Worm (Caenorhabditis elegans) whole organism, young adult: ENCODE data around the gene lnkn-1.

ENCODE experiments used
- B0019.2 ChIP-seq: fragments of 200-800 bp; sonication (Bioruptor generic); conservative IDR thresholded peaks from 2 replicates; pipeline ENCODE4 v1.3.6; 2022; ENCODE audit warnings: missing genetic modification reagents, missing genetic modification characterization, missing compliant biosample characterization
- B0035.1 ChIP-seq: sonication (generic microtip); optimal IDR thresholded peaks from 2 replicates; lab custom pipeline; 2016; ENCODE audit warnings: missing genetic modification characterization, mild to moderate bottlenecking, missing compliant biosample characterization, missing genotype, missing genetic modification reagents
- D2030.7 ChIP-seq: fragments of 200-800 bp; sonication (Bioruptor generic); IDR thresholded peaks from 2 replicates; pipeline ENCODE4 v1.3.6; 2022; ENCODE audit warnings: missing genetic modification reagents, missing genetic modification characterization, missing compliant biosample characterization
- F10E7.11 ChIP-seq: sonication (generic microtip); optimal IDR thresholded peaks from 2 replicates; lab custom pipeline; 2017; ENCODE audit warnings: mild to moderate bottlenecking, missing genetic modification characterization, moderate library complexity, missing compliant biosample characterization
- F23B12.7 ChIP-seq: sonication (generic microtip); optimal IDR thresholded peaks from 2 replicates; lab custom pipeline; 2017; ENCODE audit warnings: missing genetic modification characterization, mild to moderate bottlenecking, missing compliant biosample characterization, antibody characterized with exemption, moderate library complexity; ENCODE audit not compliant: insufficient read depth
- F33H1.4 ChIP-seq: fragments of 200-800 bp; sonication (Bioruptor generic); IDR thresholded peaks from 2 replicates; pipeline ENCODE4 v1.3.6; 2022; ENCODE audit warnings: missing genetic modification reagents, missing genetic modification characterization, missing compliant biosample characterization
- F49E8.2 ChIP-seq: sonication (generic microtip); optimal IDR thresholded peaks from 3 replicates; lab custom pipeline; 2017; ENCODE audit warnings: missing genetic modification characterization, mild to moderate bottlenecking, missing compliant biosample characterization, antibody characterized with exemption, moderate library complexity; ENCODE audit not compliant: insufficient read depth
- F57A8.1 ChIP-seq: fragments of 200-800 bp; sonication (Bioruptor generic); optimal IDR thresholded peaks from 2 replicates; lab custom pipeline; 2018; ENCODE audit warnings: mild to moderate bottlenecking, missing genetic modification characterization, moderate library complexity, missing compliant biosample characterization
- F57C9.4 ChIP-seq: sonication (generic microtip); optimal IDR thresholded peaks from 2 replicates; lab custom pipeline; 2017; ENCODE audit warnings: mild to moderate bottlenecking, missing genetic modification characterization, missing compliant biosample characterization
- K11D2.4 ChIP-seq: fragments of 200-800 bp; sonication (Bioruptor generic); IDR thresholded peaks from 2 replicates; pipeline ENCODE4 v1.3.6; 2022; ENCODE audit warnings: missing genetic modification reagents, missing genetic modification characterization, missing compliant biosample characterization
- T07F8.4 ChIP-seq: sonication (generic microtip); optimal IDR thresholded peaks from 2 replicates; lab custom pipeline; 2016; ENCODE audit warnings: mild to moderate bottlenecking, missing genetic modification characterization, moderate library complexity, missing compliant biosample characterization
- Y95B8A.8 ChIP-seq: fragments of 200-800 bp; sonication (Bioruptor generic); IDR thresholded peaks from 2 replicates; pipeline ENCODE4 v1.3.6; 2022; ENCODE audit warnings: missing genetic modification reagents, missing genetic modification characterization, missing compliant biosample characterization
- akir-1 ChIP-seq: fragments of 200-800 bp; sonication (Bioruptor generic); optimal IDR thresholded peaks from 2 replicates; lab custom pipeline; 2018; ENCODE audit warnings: mild to moderate bottlenecking, missing genetic modification characterization, moderate library complexity, missing compliant biosample characterization
- aptf-2 ChIP-seq: fragments of 200-800 bp; sonication (Bioruptor generic); conservative IDR thresholded peaks from 2 replicates; pipeline ENCODE4 v1.3.6; 2022; ENCODE audit warnings: missing genetic modification reagents, missing genetic modification characterization, missing compliant biosample characterization
- aptf-3 ChIP-seq: fragments of 200-800 bp; sonication (Bioruptor generic); IDR thresholded peaks from 2 replicates; pipeline ENCODE4 v1.3.6; 2022; ENCODE audit warnings: missing genetic modification characterization, missing compliant biosample characterization
- atf-7 ChIP-seq: sonication (generic microtip); optimal IDR thresholded peaks from 2 replicates; lab custom pipeline; 2017; ENCODE audit warnings: mild to moderate bottlenecking, missing genetic modification characterization, missing compliant biosample characterization
- athp-1 ChIP-seq: sonication (generic microtip); optimal IDR thresholded peaks from 2 replicates; lab custom pipeline; 2017; ENCODE audit warnings: mild to moderate bottlenecking, missing genetic modification characterization, missing compliant biosample characterization
- bed-1 ChIP-seq: fragments of 200-800 bp; sonication (Bioruptor generic); IDR thresholded peaks from 2 replicates; pipeline ENCODE4 v1.3.6; 2022; ENCODE audit warnings: missing genetic modification reagents, missing genetic modification characterization, missing compliant biosample characterization
- cebp-2 ChIP-seq: fragments of 200-800 bp; sonication (Bioruptor generic); IDR thresholded peaks from 2 replicates; pipeline ENCODE4 v1.3.6; 2022; ENCODE audit warnings: missing genetic modification characterization, missing compliant biosample characterization
- ceh-40 ChIP-seq: fragments of 200-800 bp; sonication (Bioruptor generic); IDR thresholded peaks from 2 replicates; pipeline ENCODE4 v1.3.6; 2022; ENCODE audit warnings: missing genetic modification characterization, missing compliant biosample characterization
- ceh-58 ChIP-seq: fragments of 200-800 bp; sonication (Bioruptor generic); IDR thresholded peaks from 2 replicates; pipeline ENCODE4 v1.3.6; 2022; ENCODE audit warnings: missing genetic modification characterization, missing compliant biosample characterization
- chd-7 ChIP-seq: sonication (generic microtip); optimal IDR thresholded peaks from 2 replicates; lab custom pipeline; 2016; ENCODE audit warnings: mild to moderate bottlenecking, missing genetic modification characterization, moderate library complexity, missing compliant biosample characterization
- dpff-1 ChIP-seq: sonication (generic microtip); optimal IDR thresholded peaks from 2 replicates; lab custom pipeline; 2017; ENCODE audit warnings: mild to moderate bottlenecking, missing genetic modification characterization, missing compliant biosample characterization
- egl-44 ChIP-seq: fragments of 200-800 bp; sonication (Bioruptor generic); IDR thresholded peaks from 2 replicates; pipeline ENCODE4 v1.3.6; 2022; ENCODE audit warnings: missing genetic modification reagents, missing genetic modification characterization, missing compliant biosample characterization
- egrh-3 ChIP-seq: fragments of 200-800 bp; sonication (Bioruptor generic); IDR thresholded peaks from 2 replicates; pipeline ENCODE4 v1.3.6; 2022; ENCODE audit warnings: missing genetic modification reagents, missing genetic modification characterization, missing compliant biosample characterization
- ets-4 ChIP-seq: fragments of 200-800 bp; sonication (Bioruptor generic); optimal IDR thresholded peaks from 2 replicates; lab custom pipeline; 2018; ENCODE audit warnings: mild to moderate bottlenecking, missing genetic modification characterization, missing compliant biosample characterization
- him-1 ChIP-seq: sonication (generic microtip); optimal IDR thresholded peaks from 2 replicates; lab custom pipeline; 2016; ENCODE audit warnings: missing genotype, missing genetic modification reagents, missing genetic modification characterization, missing compliant biosample characterization
- hlh-12 ChIP-seq: sonication (generic microtip); optimal IDR thresholded peaks from 2 replicates; lab custom pipeline; 2016; ENCODE audit warnings: missing genetic modification characterization, missing compliant biosample characterization
- hlh-26 ChIP-seq: fragments of 200-800 bp; sonication (Bioruptor generic); conservative IDR thresholded peaks from 2 replicates; pipeline ENCODE4 v1.3.6; 2022; ENCODE audit warnings: missing genetic modification reagents, missing genetic modification characterization, missing compliant biosample characterization
- hmg-20 ChIP-seq: fragments of 200-800 bp; sonication (Bioruptor generic); IDR thresholded peaks from 2 replicates; pipeline ENCODE4 v1.3.6; 2022; ENCODE audit warnings: missing genetic modification reagents, missing genetic modification characterization, missing compliant biosample characterization
- hrde-1 ChIP-seq: sonication (generic microtip); optimal IDR thresholded peaks from 2 replicates; lab custom pipeline; 2016; ENCODE audit warnings: missing genetic modification characterization, mild to moderate bottlenecking, missing compliant biosample characterization, moderate library complexity, missing genotype, missing genetic modification reagents, borderline replicate concordance
- lin-40 ChIP-seq: sonication (generic microtip); optimal IDR thresholded peaks from 2 replicates; lab custom pipeline; 2016; ENCODE audit warnings: missing genetic modification characterization, mild to moderate bottlenecking, missing compliant biosample characterization, missing genotype, missing genetic modification reagents
- lir-1 ChIP-seq: fragments of 200-800 bp; sonication (Bioruptor generic); conservative IDR thresholded peaks from 2 replicates; pipeline ENCODE4 v1.3.6; 2022; ENCODE audit warnings: missing genetic modification reagents, missing genetic modification characterization, missing compliant biosample characterization
- mel-28 ChIP-seq: sonication (generic microtip); optimal IDR thresholded peaks from 2 replicates; lab custom pipeline; 2016; ENCODE audit warnings: borderline replicate concordance, mild to moderate bottlenecking, missing genetic modification characterization, missing compliant biosample characterization
- mxl-1 ChIP-seq: sonication (generic microtip); optimal IDR thresholded peaks from 2 replicates; lab custom pipeline; 2016; ENCODE audit warnings: missing genetic modification characterization, missing compliant biosample characterization
- nfya-1 ChIP-seq: sonication (generic microtip); optimal IDR thresholded peaks from 2 replicates; lab custom pipeline; 2017; ENCODE audit warnings: antibody characterized with exemption, missing compliant biosample characterization, missing genetic modification characterization, borderline replicate concordance; ENCODE audit not compliant: insufficient read depth
- nfyb-1 ChIP-seq: fragments of 200-800 bp; sonication (Bioruptor generic); IDR thresholded peaks from 2 replicates; pipeline ENCODE4 v1.3.6; 2022; ENCODE audit warnings: missing genetic modification reagents, missing genetic modification characterization, missing compliant biosample characterization
- nhr-179 ChIP-seq: sonication (generic microtip); optimal IDR thresholded peaks from 2 replicates; lab custom pipeline; 2016; ENCODE audit warnings: mild to moderate bottlenecking, missing genetic modification characterization, missing compliant biosample characterization
- nhr-90 ChIP-seq: sonication (generic microtip); optimal IDR thresholded peaks from 2 replicates; lab custom pipeline; 2016; ENCODE audit warnings: missing genotype, mild to moderate bottlenecking, missing genetic modification characterization, missing compliant biosample characterization
- pbrm-1 ChIP-seq: fragments of 200-800 bp; sonication (Bioruptor generic); IDR thresholded peaks from 2 replicates; pipeline ENCODE4 v1.3.6; 2022; ENCODE audit warnings: missing genetic modification reagents, missing genetic modification characterization, missing compliant biosample characterization
- repo-1 ChIP-seq: sonication (generic microtip); optimal IDR thresholded peaks from 2 replicates; lab custom pipeline; 2017; ENCODE audit warnings: mild to moderate bottlenecking, missing genetic modification characterization, missing compliant biosample characterization
- sdz-38 ChIP-seq: sonication (generic microtip); optimal IDR thresholded peaks from 2 replicates; lab custom pipeline; 2016; ENCODE audit warnings: missing genotype, missing genetic modification characterization, missing compliant biosample characterization
- snpc-1.3 ChIP-seq: sonication (generic microtip); optimal IDR thresholded peaks from 2 replicates; lab custom pipeline; 2017; ENCODE audit warnings: missing genetic modification characterization, mild to moderate bottlenecking, missing compliant biosample characterization, antibody characterized with exemption, moderate library complexity, missing genotype, missing genetic modification reagents; ENCODE audit not compliant: insufficient read depth
- snpc-3.4 ChIP-seq: sonication (generic microtip); optimal IDR thresholded peaks from 2 replicates; lab custom pipeline; 2017; ENCODE audit warnings: missing genetic modification characterization, mild to moderate bottlenecking, missing compliant biosample characterization, antibody characterized with exemption, moderate library complexity, missing genotype, missing genetic modification reagents
- somi-1 ChIP-seq: fragments of 200-800 bp; sonication (Bioruptor generic); optimal IDR thresholded peaks from 2 replicates; lab custom pipeline; 2018; ENCODE audit warnings: mild to moderate bottlenecking, missing genetic modification characterization, missing compliant biosample characterization
- sptf-2 ChIP-seq: fragments of 200-800 bp; sonication (Bioruptor generic); optimal IDR thresholded peaks from 2 replicates; lab custom pipeline; 2018; ENCODE audit warnings: mild to moderate bottlenecking, missing genetic modification characterization, missing compliant biosample characterization
- ztf-25 ChIP-seq: fragments of 200-800 bp; sonication (Bioruptor generic); IDR thresholded peaks from 2 replicates; pipeline ENCODE4 v1.3.6; 2022; ENCODE audit warnings: missing genetic modification reagents, missing genetic modification characterization, missing compliant biosample characterization
- ztf-28 ChIP-seq: fragments of 200-800 bp; sonication (Bioruptor generic); IDR thresholded peaks from 2 replicates; pipeline ENCODE4 v1.3.6; 2022; ENCODE audit warnings: missing genetic modification reagents, missing genetic modification characterization, missing compliant biosample characterization

The lnkn-1 gene

DNA sequence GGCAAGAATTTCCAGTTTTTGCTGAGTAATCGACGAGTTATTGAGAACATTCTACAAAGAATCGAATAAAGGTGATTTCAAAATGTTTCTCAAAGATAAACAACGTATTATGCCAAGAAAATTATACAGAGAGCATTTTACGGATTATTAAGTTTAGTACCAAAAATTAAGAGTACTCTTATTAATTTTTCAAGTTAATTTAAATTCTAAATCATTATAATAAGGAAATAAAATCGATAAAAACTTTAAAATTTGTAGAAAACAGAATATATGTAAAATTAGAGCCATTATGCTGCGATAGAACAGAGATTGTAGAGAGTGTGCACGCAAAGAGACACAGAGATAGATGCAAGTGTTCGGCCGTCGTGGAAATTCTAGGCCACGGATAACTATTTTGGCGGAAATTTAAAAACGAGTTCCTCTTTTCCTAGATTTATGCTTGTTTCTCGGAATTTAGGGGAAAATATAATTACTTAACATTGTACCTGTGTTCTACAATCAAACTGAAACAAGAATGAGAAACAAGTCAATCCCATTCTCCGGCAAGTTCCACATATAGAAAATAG, 39.5 kb upstream of the lnkn-1 start, which contains the start of gene F44E2.9:
Gene F44E2.9 (minus strand): TSS at position 51 of the 566 bp plus-strand sequence.
- no peak for TF ChIP-seq nfyb-1 (GFP tag; lab: Robert Waterston, UW)
- TF ChIP-seq hlh-12 (tag; lab: Kevin White, UChicago), result no peak
- no peak for TF ChIP-seq F10E7.11 (tag; lab: Kevin White, UChicago)
- no peak for TF ChIP-seq aptf-2
- TF ChIP-seq F57A8.1, result no peak
- TF ChIP-seq Y95B8A.8 (GFP tag; lab: Robert Waterston, UW), result no peak
- no peak for TF ChIP-seq hrde-1
- no peak for TF ChIP-seq mxl-1
- TF ChIP-seq F23B12.7 (tag; lab: Kevin White, UChicago), result peak; percentile 16
- no peak for TF ChIP-seq cebp-2 (GFP tag; lab: Robert Waterston, UW)
- TF ChIP-seq pbrm-1 (GFP tag; lab: Robert Waterston, UW), result peak; percentile 57; the same call in 1 of the 2 replicates
- no peak for TF ChIP-seq aptf-3
- TF ChIP-seq egl-44 (GFP tag; lab: Robert Waterston, UW), result no peak
- TF ChIP-seq B0019.2 (GFP tag; lab: Robert Waterston, UW), result no peak
- no peak for TF ChIP-seq mel-28 (tag; lab: Kevin White, UChicago)
- peak; percentile 1 for TF ChIP-seq him-1 (tag; lab: Kevin White, UChicago)
- TF ChIP-seq sptf-2 (GFP tag; lab: Kevin White, UChicago), result no peak
- no peak for TF ChIP-seq F57C9.4 (tag; lab: Kevin White, UChicago)
- no peak for TF ChIP-seq egrh-3
- no peak for TF ChIP-seq ztf-28 (GFP tag; lab: Robert Waterston, UW)
- TF ChIP-seq F33H1.4 (GFP tag; lab: Robert Waterston, UW), result peak; percentile 54; the same call in 1 of the 2 replicates
- TF ChIP-seq ets-4 (GFP tag; lab: Kevin White, UChicago), result no peak
- no peak for TF ChIP-seq chd-7 (tag; lab: Kevin White, UChicago)
- TF ChIP-seq bed-1 (GFP tag; lab: Robert Waterston, UW), result no peak
- TF ChIP-seq B0035.1 (tag; lab: Kevin White, UChicago), result no peak
- no peak; the same call in 1 of the 2 replicates for TF ChIP-seq lir-1
- TF ChIP-seq snpc-1.3 (tag; lab: Kevin White, UChicago), result no peak
- no peak for TF ChIP-seq sdz-38 (tag; lab: Kevin White, UChicago)
- no peak for TF ChIP-seq somi-1 (GFP tag; lab: Kevin White, UChicago)
- no peak for TF ChIP-seq athp-1
- no peak for TF ChIP-seq nhr-179 (tag; lab: Kevin White, UChicago)
- TF ChIP-seq K11D2.4, result no peak
- no peak for TF ChIP-seq hmg-20 (GFP tag; lab: Robert Waterston, UW)
- TF ChIP-seq nfya-1 (tag; lab: Kevin White, UChicago), result no peak
- peak; percentile 74 for TF ChIP-seq D2030.7
- no peak for TF ChIP-seq nhr-90 (tag; lab: Kevin White, UChicago)
- no peak for TF ChIP-seq hlh-26 (GFP tag; lab: Robert Waterston, UW)
- no peak for TF ChIP-seq snpc-3.4 (tag; lab: Kevin White, UChicago)
- no peak for TF ChIP-seq ceh-58
- TF ChIP-seq akir-1 (GFP tag; lab: Kevin White, UChicago), result no peak
- no peak for TF ChIP-seq lin-40 (tag; lab: Kevin White, UChicago)
- TF ChIP-seq F49E8.2 (tag; lab: Kevin White, UChicago), result no peak
- no peak for TF ChIP-seq T07F8.4 (tag; lab: Kevin White, UChicago)
- no peak for TF ChIP-seq ceh-40 (GFP tag; lab: Robert Waterston, UW)
- TF ChIP-seq atf-7 (tag; lab: Kevin White, UChicago), result no peak
- TF ChIP-seq repo-1 (tag; lab: Kevin White, UChicago), result no peak
- TF ChIP-seq dpff-1 (tag; lab: Kevin White, UChicago), result no peak
- TF ChIP-seq ztf-25 (GFP tag; lab: Robert Waterston, UW), result no peak
